Worm (Caenorhabditis elegans) whole organism, midembryonic: Measurements from ENCODE around the gene K08F8.15.

Source experiments
- T22C8.4 ChIP-seq: fragments of 200-800 bp; sonication (Bioruptor generic); IDR thresholded peaks from 2 replicates; pipeline ENCODE4 v1.3.6; 2022; ENCODE audit warnings: missing genetic modification characterization, missing compliant biosample characterization
- cog-1 ChIP-seq: sonication (generic microtip); optimal IDR thresholded peaks from 2 replicates; lab custom pipeline; 2016; ENCODE audit warnings: missing genetic modification characterization, missing compliant biosample characterization
- klf-2 ChIP-seq: fragments of 200-800 bp; sonication (Bioruptor generic); conservative IDR thresholded peaks from 2 replicates; pipeline ENCODE4 v1.3.6; 2022; ENCODE audit warnings: missing genetic modification reagents, missing genetic modification characterization, missing compliant biosample characterization
- med-1 ChIP-seq: sonication (generic microtip); optimal IDR thresholded peaks from 2 replicates; lab custom pipeline; 2017; ENCODE audit warnings: missing genetic modification characterization, mild to moderate bottlenecking, missing compliant biosample characterization, antibody characterized with exemption, missing genetic modification reagents; ENCODE audit not compliant: insufficient read depth
- ref-1 ChIP-seq: fragments of 200-800 bp; sonication (Bioruptor generic); conservative IDR thresholded peaks from 2 replicates; pipeline ENCODE4 v1.3.6; 2022; ENCODE audit warnings: missing genetic modification reagents, missing genetic modification characterization, missing compliant biosample characterization
- tab-1 ChIP-seq: fragments of 200-800 bp; sonication (Bioruptor generic); IDR thresholded peaks from 2 replicates; pipeline ENCODE4 v1.3.6; 2022; ENCODE audit warnings: missing genetic modification characterization, missing compliant biosample characterization
- ztf-29 ChIP-seq: fragments of 200-800 bp; sonication (Bioruptor generic); IDR thresholded peaks from 2 replicates; pipeline ENCODE4 v1.3.6; 2022; ENCODE audit warnings: missing genetic modification reagents, missing genetic modification characterization, missing compliant biosample characterization

DNA sequence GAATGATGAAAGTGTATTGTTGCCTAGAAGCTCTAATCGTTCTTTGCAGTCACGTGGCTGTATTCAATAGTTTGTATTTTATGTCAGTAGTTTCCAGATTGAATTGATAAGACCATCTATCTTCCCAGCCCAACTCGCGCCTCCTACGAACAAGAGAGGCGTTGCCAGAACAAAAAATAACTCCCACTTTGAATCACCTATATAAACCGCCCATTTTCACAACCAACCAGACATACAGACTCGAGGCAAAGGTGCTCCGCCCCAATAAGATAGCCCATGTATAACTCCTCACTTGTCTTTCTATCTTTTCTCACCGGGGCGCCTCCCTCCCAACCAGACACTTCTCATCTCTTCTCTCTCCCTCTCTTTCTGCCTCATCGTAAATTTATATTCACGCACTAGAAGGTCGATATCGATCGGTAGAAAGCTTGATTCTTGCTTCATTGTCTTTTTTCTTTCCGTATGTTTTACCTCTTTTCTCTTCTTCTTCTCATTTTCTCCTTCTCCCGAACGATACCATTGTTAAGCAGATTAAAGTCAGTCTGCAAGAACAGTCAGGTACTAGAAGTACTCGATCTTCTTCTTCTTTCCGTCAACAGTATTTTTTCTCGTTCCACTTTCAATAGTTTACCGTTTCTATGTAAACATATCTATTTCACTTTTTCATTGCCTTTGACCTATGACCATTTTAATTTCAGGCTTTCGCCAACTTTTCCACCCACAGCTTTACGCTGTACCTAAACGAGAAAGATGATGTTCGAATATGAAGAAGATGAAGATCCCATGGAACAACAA lies 23.0 kb upstream of the K08F8.15 start, which contains the start of gene mak-1:
- TF ChIP-seq ztf-29 (GFP tag; lab: Robert Waterston, UW) (no peak), cog-1 (tag; lab: Kevin White, UChicago) (no peak), T22C8.4 (GFP tag; lab: Robert Waterston, UW) (0 out of 2 replicates have a peak, but pooled peaks have one; percentile 22), tab-1 (GFP tag; lab: Robert Waterston, UW) (no peak), klf-2 (GFP tag; lab: Robert Waterston, UW) (no peak), ref-1 (GFP tag; lab: Robert Waterston, UW) (no peak), med-1 (GFP tag; lab: Kevin White, UChicago) (no peak)
